Worm (Caenorhabditis elegans): Measurements from ENCODE around the gene pcs-1.

pcs-1 gene

DNA sequence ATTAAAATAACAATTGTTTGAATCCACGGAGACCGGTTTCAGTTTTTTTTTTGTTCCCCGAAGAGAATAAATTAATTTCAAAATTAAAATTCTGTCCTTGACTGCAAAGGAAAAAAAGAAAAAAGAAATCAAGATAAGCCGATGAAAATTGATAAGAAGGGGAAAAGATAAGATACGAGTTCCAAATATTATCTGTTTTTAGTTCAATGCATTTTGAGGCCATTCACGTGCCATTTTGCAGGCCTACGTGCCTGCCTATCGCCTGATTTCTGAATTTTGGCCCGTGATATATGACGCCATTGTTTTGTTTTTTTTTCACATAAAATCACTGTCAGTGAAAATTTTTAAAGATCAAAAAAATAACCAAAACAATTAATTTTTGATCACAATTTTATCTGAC lies 33.9 kb upstream of the pcs-1 start (continued):
- TF ChIP-seq nhr-48 (tag; optimal IDR thresholded peaks at IDR 0.05) (no peak), egl-27 (tag; optimal IDR thresholded peaks at IDR 0.05) (no peak), ceh-32 (tag; optimal IDR thresholded peaks at IDR 0.05; ENCODE audit: poor library complexity) (no peak), aly-2 (tag; optimal IDR thresholded peaks at IDR 0.05) (no peak), hlh-30 (tag; optimal IDR thresholded peaks at IDR 0.05; ENCODE audit: insufficient read depth) (peak; percentile 78), dmd-6 (GFP tag; IDR thresholded peaks at IDR 0.05) (peak; percentile 85), nhr-111 (GFP tag; optimal IDR thresholded peaks at IDR 0.05) (no peak), T26A8.4 (GFP tag; IDR thresholded peaks at IDR 0.05) (no peak), ZK546.5 (tag; optimal IDR thresholded peaks at IDR 0.05) (no peak), Y75B8A.6 (GFP tag; IDR thresholded peaks at IDR 0.05) (no peak), mxl-2 (GFP tag; conservative IDR thresholded peaks at IDR 0.05) (peak; percentile 53; the same call in 1 of the 2 replicates), F37D6.2 (tag; optimal IDR thresholded peaks at IDR 0.05) (no peak), rbr-2 (tag; optimal IDR thresholded peaks at IDR 0.05) (no peak), ceh-44 (GFP tag; IDR thresholded peaks at IDR 0.05) (no peak), cey-2 (tag; optimal IDR thresholded peaks at IDR 0.05; ENCODE audit: borderline replicate concordance, insufficient read depth) (no peak), dmd-8 (GFP tag; IDR thresholded peaks at IDR 0.05) (no peak), nhr-10 (tag; optimal IDR thresholded peaks at IDR 0.05) (no peak), tra-1 (GFP tag; IDR thresholded peaks at IDR 0.05) (peak; percentile 66), lin-1 (GFP tag; IDR thresholded peaks at IDR 0.05) (0 out of 2 replicates have a peak, but pooled peaks have one; percentile 27), lin-39 (tag; optimal IDR thresholded peaks at IDR 0.05) (no peak), snpc-4 (tag; optimal IDR thresholded peaks at IDR 0.05) (no peak), F26F4.8 (GFP tag; conservative IDR thresholded peaks at IDR 0.05) (no peak), mxl-3 (GFP tag; optimal IDR thresholded peaks at IDR 0.05) (no peak), ctbp-1 (GFP tag; IDR thresholded peaks at IDR 0.05) (no peak), nhr-237 (tag; optimal IDR thresholded peaks at IDR 0.05) (no peak), T20F7.1 (GFP tag; optimal IDR thresholded peaks at IDR 0.05) (no peak), mep-1 (tag; optimal IDR thresholded peaks at IDR 0.05) (peak; percentile 24), nhr-28 (tag; optimal IDR thresholded peaks at IDR 0.05) (peak; percentile 39), lin-29 (GFP tag; IDR thresholded peaks at IDR 0.05) (no peak), nhr-11 (tag; optimal IDR thresholded peaks at IDR 0.05) (no peak), lim-7 (GFP tag; IDR thresholded peaks at IDR 0.05) (no peak), lir-3 (tag; optimal IDR thresholded peaks at IDR 0.05) (no peak), madf-5 (GFP tag; IDR thresholded peaks at IDR 0.05) (no peak), zfp-3 (GFP tag; conservative IDR thresholded peaks at IDR 0.05) (no peak), gei-8 (GFP tag; optimal IDR thresholded peaks at IDR 0.05) (no peak), lin-13 (GFP tag; optimal IDR thresholded peaks at IDR 0.05) (no peak), spr-1 (tag; optimal IDR thresholded peaks at IDR 0.05) (no peak), nhr-42 (GFP tag; IDR thresholded peaks at IDR 0.05) (no peak), daf-8 (GFP tag; IDR thresholded peaks at IDR 0.05) (no peak), tag-97 (GFP tag; IDR thresholded peaks at IDR 0.05) (no peak), unc-39 (tag; optimal IDR thresholded peaks at IDR 0.05) (no peak), dpl-1 (GFP tag; optimal IDR thresholded peaks at IDR 0.05) (no peak), ceh-28 (tag; optimal IDR thresholded peaks at IDR 0.05) (no peak), pha-4 (GFP tag; IDR thresholded peaks at IDR 0.05) (no peak), pha-4 (tag; optimal IDR thresholded peaks at IDR 0.05) (no peak), fkh-10 (GFP tag; optimal IDR thresholded peaks at IDR 0.05) (no peak), madf-9 (GFP tag; conservative IDR thresholded peaks at IDR 0.05) (no peak), dmd-9 (GFP tag; IDR thresholded peaks at IDR 0.05) (no peak), D1046.2 (GFP tag; IDR thresholded peaks at IDR 0.05) (no peak), nhr-77 (tag; optimal IDR thresholded peaks at IDR 0.05) (peak; percentile 44), ZK337.2 (GFP tag; IDR thresholded peaks at IDR 0.05) (no peak), zfp-2 (tag; optimal IDR thresholded peaks at IDR 0.05) (no peak), lsy-2 (tag; optimal IDR thresholded peaks at IDR 0.05) (peak in 1 of 2 experiments; percentile 13)
